Fruit fly (Drosophila melanogaster): ENCODE results near the gene Ugt36E1.

The Ugt36E1 gene

dm6 chr2L:18787415-18787989 lies 39.1 kb upstream of the Ugt36E1 start (continued):
- TF ChIP-seq CG34376 (GFP tag; optimal IDR thresholded peaks at IDR 0.05) (peak; percentile 66), bigmax (GFP tag; optimal IDR thresholded peaks at IDR 0.05) (no peak), sug (tag; optimal IDR thresholded peaks at IDR 0.05) (peak; percentile 69)

dm6 chr2L:18788953-18789352 lies 37.6 kb upstream of the Ugt36E1 start:
- TF ChIP-seq Awh (GFP tag; IDR thresholded peaks at IDR 0.05) = no peak
- TF ChIP-seq Dll (GFP tag; IDR thresholded peaks at IDR 0.05; ENCODE audit: partially characterized antibody) = no peak
- no peak for TF ChIP-seq ato (GFP tag; IDR thresholded peaks at IDR 0.05; ENCODE audit: partially characterized antibody)
- TF ChIP-seq CTCF (GFP tag; optimal IDR thresholded peaks at IDR 0.05) = no peak
- no peak for TF ChIP-seq CG13624 (GFP tag; optimal IDR thresholded peaks at IDR 0.05)
- TF ChIP-seq MTF-1 (GFP tag; optimal IDR thresholded peaks at IDR 0.05; ENCODE audit: borderline replicate concordance) = no peak
- no peak for TF ChIP-seq Abd-B (GFP tag; optimal IDR thresholded peaks at IDR 0.05)
- peak; percentile 22; the same call in 1 of the 2 replicates for TF ChIP-seq CG7372 (GFP tag; IDR thresholded peaks at IDR 0.05)
- peak; percentile 16 for TF ChIP-seq exex (tag; optimal IDR thresholded peaks at IDR 0.05)
- TF ChIP-seq eyg (GFP tag; optimal IDR thresholded peaks at IDR 0.05) = no peak
- TF ChIP-seq CG17361 (GFP tag; IDR thresholded peaks at IDR 0.05) = no peak
- TF ChIP-seq CG14441 (GFP tag; IDR thresholded peaks at IDR 0.05) = no peak
- peak; percentile 22 for TF ChIP-seq CG15601 (tag; optimal IDR thresholded peaks at IDR 0.05)
- peak; percentile 20 for TF ChIP-seq sqz (GFP tag; optimal IDR thresholded peaks at IDR 0.05)
- peak; percentile 43 for TF ChIP-seq Blimp-1 (GFP tag; optimal IDR thresholded peaks at IDR 0.05)
- TF ChIP-seq CG15073 (GFP tag; optimal IDR thresholded peaks at IDR 0.05) = no peak
- TF ChIP-seq bab2 (GFP tag; optimal IDR thresholded peaks at IDR 0.05) = no peak
- TF ChIP-seq slbo (GFP tag; IDR thresholded peaks at IDR 0.05) = no peak
- peak; percentile 38 for TF ChIP-seq cwo (GFP tag; optimal IDR thresholded peaks at IDR 0.05)
- TF ChIP-seq sd (tag; optimal IDR thresholded peaks at IDR 0.05) = peak; percentile 15
- no peak for TF ChIP-seq bbx (GFP tag; IDR thresholded peaks at IDR 0.05; ENCODE audit: partially characterized antibody)
- TF ChIP-seq gce (GFP tag; IDR thresholded peaks at IDR 0.05) = no peak
- TF ChIP-seq CG9609 (GFP tag; optimal IDR thresholded peaks at IDR 0.05) = no peak
- no peak for TF ChIP-seq maf-S (GFP tag; optimal IDR thresholded peaks at IDR 0.05)
- TF ChIP-seq zfh1 (GFP tag; IDR thresholded peaks at IDR 0.05) = no peak
- no peak for TF ChIP-seq CG9727 (GFP tag; optimal IDR thresholded peaks at IDR 0.05)
- 0 out of 3 replicates have a peak, but pooled peaks have one; percentile 31 for TF ChIP-seq CG2199 (GFP tag; IDR thresholded peaks at IDR 0.05)
- TF ChIP-seq B-H2 (GFP tag; optimal IDR thresholded peaks at IDR 0.05) = no peak
- TF ChIP-seq Dfd (GFP tag; optimal IDR thresholded peaks at IDR 0.05) = no peak
- no peak for TF ChIP-seq CG9817 (tag; optimal IDR thresholded peaks at IDR 0.05)
- TF ChIP-seq sug (tag; optimal IDR thresholded peaks at IDR 0.05) = peak; percentile 44
- no peak for TF ChIP-seq CG15479 (GFP tag; optimal IDR thresholded peaks at IDR 0.05)
- no peak for TF ChIP-seq Optix (GFP tag; IDR thresholded peaks at IDR 0.05)
- TF ChIP-seq rib (GFP tag; IDR thresholded peaks at IDR 0.05) = no peak
- peak; percentile 21 for TF ChIP-seq CG17359 (tag; optimal IDR thresholded peaks at IDR 0.05)
- no peak for TF ChIP-seq CG6765 (GFP tag; optimal IDR thresholded peaks at IDR 0.05)
- no peak for TF ChIP-seq CG13287 (GFP tag; IDR thresholded peaks at IDR 0.05; ENCODE audit: partially characterized antibody)
- TF ChIP-seq Med (GFP tag) = peak; percentile 61
- no peak for TF ChIP-seq ranshi (GFP tag; IDR thresholded peaks at IDR 0.05)
- no peak for TF ChIP-seq CG2889 (GFP tag; IDR thresholded peaks at IDR 0.05)
- no peak for TF ChIP-seq ara (GFP tag; IDR thresholded peaks at IDR 0.05)
- peak; percentile 76 for TF ChIP-seq sens (GFP tag)
- TF ChIP-seq CG11560 (tag; IDR thresholded peaks at IDR 0.05) = no peak
- no peak for TF ChIP-seq CG13775 (GFP tag; optimal IDR thresholded peaks at IDR 0.05)
- peak; percentile 22 for TF ChIP-seq Deaf1 (tag; optimal IDR thresholded peaks at IDR 0.05)
- no peak for TF ChIP-seq stc (GFP tag; IDR thresholded peaks at IDR 0.05)
